Fruit fly (Drosophila melanogaster) whole organism, embryonic: ENCODE results near the gene Dok.

Experiments used
- Ada2b ChIP-seq: fragments of 200-800 bp; sonication (Bioruptor generic); IDR thresholded peaks from 2 replicates; pipeline ENCODE4 v1.3.6; 2022; ENCODE audit warnings: missing biosample characterization, missing genetic modification characterization
- CG10431 ChIP-seq: fragments of 200-800 bp; sonication (Bioruptor generic); optimal IDR thresholded peaks from 3 replicates; lab custom pipeline; 2018; ENCODE audit warnings: missing biosample characterization, mild to moderate bottlenecking, missing genetic modification characterization
- CG10959 ChIP-seq: fragments of 200-800 bp; sonication (Bioruptor generic); IDR thresholded peaks from 2 replicates; pipeline ENCODE4 v1.3.6; 2022; ENCODE audit warnings: missing biosample characterization, missing genetic modification characterization
- CG12391 ChIP-seq: fragments of 200-800 bp; sonication (Bioruptor generic); optimal IDR thresholded peaks from 3 replicates; lab custom pipeline; 2018; ENCODE audit warnings: missing biosample characterization, mild to moderate bottlenecking, missing genetic modification characterization, moderate library complexity
- CG13775 ChIP-seq: fragments of 200-800 bp; sonication (Bioruptor generic); optimal IDR thresholded peaks from 3 replicates; lab custom pipeline; 2017; ENCODE audit warnings: missing biosample characterization, mild to moderate bottlenecking, missing genetic modification characterization
- CG14441 ChIP-seq: fragments of 200-800 bp; sonication (Bioruptor generic); IDR thresholded peaks from 2 replicates; pipeline ENCODE4 v1.3.6; 2022; ENCODE audit warnings: missing biosample characterization, missing genetic modification characterization
- CG15479 ChIP-seq: fragments of 200-800 bp; sonication (Bioruptor generic); optimal IDR thresholded peaks from 3 replicates; lab custom pipeline; 2019; ENCODE audit warnings: missing biosample characterization, mild to moderate bottlenecking, missing genetic modification characterization, moderate library complexity
- CG1792 ChIP-seq: fragments of 200-800 bp; sonication (Bioruptor generic); optimal IDR thresholded peaks from 2 replicates; lab custom pipeline; 2016; ENCODE audit warnings: missing biosample characterization, missing genetic modification characterization
- CG2678 ChIP-seq: fragments of 200-800 bp; sonication (Bioruptor generic); optimal IDR thresholded peaks from 3 replicates; lab custom pipeline; 2019; ENCODE audit warnings: missing biosample characterization, mild to moderate bottlenecking, missing genetic modification characterization, moderate library complexity
- CG31224 ChIP-seq: fragments of 200-800 bp; sonication (Bioruptor generic); IDR thresholded peaks from 2 replicates; pipeline ENCODE4 v1.3.6; 2022; ENCODE audit warnings: missing biosample characterization, missing genetic modification characterization
- CG3163 ChIP-seq: fragments of 200-800 bp; sonication (Bioruptor generic); optimal IDR thresholded peaks from 3 replicates; lab custom pipeline; 2016; ENCODE audit warnings: missing biosample characterization, missing genetic modification characterization
- CG32767 ChIP-seq: fragments of 200-800 bp; sonication (Bioruptor generic); IDR thresholded peaks from 2 replicates; pipeline ENCODE4 v1.3.6; 2022; ENCODE audit warnings: missing biosample characterization, missing genetic modification characterization
- CG3281 ChIP-seq: fragments of 200-800 bp; sonication (Bioruptor generic); optimal IDR thresholded peaks from 3 replicates; lab custom pipeline; 2017; ENCODE audit warnings: missing biosample characterization, mild to moderate bottlenecking, missing genetic modification characterization
- CG5245 ChIP-seq: fragments of 200-800 bp; sonication (Bioruptor generic); optimal IDR thresholded peaks from 3 replicates; lab custom pipeline; 2016; ENCODE audit warnings: missing biosample characterization, missing genetic modification characterization
- CG6175 ChIP-seq: fragments of 200-800 bp; sonication (Bioruptor generic); IDR thresholded peaks from 3 replicates; pipeline ENCODE4 v1.3.6; 2022; ENCODE audit warnings: missing biosample characterization, missing genetic modification characterization
- CG6689 ChIP-seq: fragments of 200-800 bp; sonication (Bioruptor generic); IDR thresholded peaks from 2 replicates; pipeline ENCODE4 v1.3.6; 2022; ENCODE audit warnings: missing biosample characterization, missing genetic modification characterization
- CG6813 ChIP-seq: fragments of 200-800 bp; sonication (Bioruptor generic); optimal IDR thresholded peaks from 2 replicates; lab custom pipeline; 2017; ENCODE audit warnings: missing biosample characterization, missing genetic modification characterization, mild to moderate bottlenecking, moderate library complexity, missing genetic modification reagents
- CG8281 ChIP-seq: fragments of 200-800 bp; sonication (Bioruptor generic); optimal IDR thresholded peaks from 2 replicates; lab custom pipeline; 2018; ENCODE audit warnings: missing biosample characterization, mild to moderate bottlenecking, missing genetic modification characterization, moderate library complexity
- CG8290 ChIP-seq, 3 experiments: fragments of 200-800 bp; sonication (Bioruptor generic); optimal IDR thresholded peaks; 2 replicates each; lab custom pipeline; 2016 to 2019; ENCODE audit warnings: missing biosample characterization in 3 of 3, missing genetic modification characterization in 3 of 3, mild to moderate bottlenecking in 2 of 3, moderate library complexity in 1 of 3
- CG8765 ChIP-seq: fragments of 200-800 bp; sonication (Bioruptor generic); IDR thresholded peaks from 2 replicates; pipeline ENCODE4 v1.3.6; 2022; ENCODE audit warnings: missing biosample characterization, missing genetic modification characterization
- CHES-1-like ChIP-seq: fragments of 200-800 bp; sonication (Bioruptor generic); optimal IDR thresholded peaks from 2 replicates; lab custom pipeline; 2016; ENCODE audit warnings: missing biosample characterization, missing genetic modification characterization
- Dll ChIP-seq: fragments of 200-800 bp; sonication (Bioruptor generic); IDR thresholded peaks from 4 replicates; pipeline ENCODE4 v1.3.6; 2022; ENCODE audit warnings: missing biosample characterization, missing genetic modification characterization; ENCODE audit not compliant: partially characterized antibody
- Hmx ChIP-seq: fragments of 200-800 bp; sonication (Bioruptor generic); optimal IDR thresholded peaks from 2 replicates; lab custom pipeline; 2016; ENCODE audit warnings: missing biosample characterization, missing genetic modification characterization
- Lpt ChIP-seq: fragments of >200 bp; optimal IDR thresholded peaks from 2 replicates; lab custom pipeline; 2018; ENCODE audit warnings: missing biosample characterization, missing genetic modification characterization
- Neu2 ChIP-seq: fragments of 200-800 bp; sonication (Bioruptor generic); optimal IDR thresholded peaks from 3 replicates; lab custom pipeline; 2016; ENCODE audit warnings: missing biosample characterization, missing genetic modification characterization, borderline replicate concordance
- Ptx1 ChIP-seq: fragments of 200-800 bp; sonication (Bioruptor generic); IDR thresholded peaks from 2 replicates; pipeline ENCODE4 v1.3.6; 2022; ENCODE audit warnings: missing biosample characterization, missing genetic modification characterization
- Vsx1 ChIP-seq: fragments of 200-800 bp; sonication (Bioruptor generic); optimal IDR thresholded peaks from 2 replicates; lab custom pipeline; 2017; ENCODE audit warnings: missing biosample characterization, mild to moderate bottlenecking, missing genetic modification characterization, missing genetic modification reagents
- abd-A ChIP-seq: fragments of 200-800 bp; sonication (Bioruptor generic); optimal IDR thresholded peaks from 3 replicates; lab custom pipeline; 2019; ENCODE audit warnings: missing biosample characterization, mild to moderate bottlenecking, missing genetic modification characterization, moderate library complexity
- ase ChIP-seq: fragments of 200-800 bp; sonication (Bioruptor generic); IDR thresholded peaks from 3 replicates; pipeline ENCODE4 v1.3.6; 2022; ENCODE audit warnings: missing biosample characterization, missing genetic modification characterization
- az2 ChIP-seq: fragments of 200-800 bp; sonication (Bioruptor generic); optimal IDR thresholded peaks from 3 replicates; lab custom pipeline; 2016; ENCODE audit warnings: missing biosample characterization, missing genetic modification characterization
- chif ChIP-seq, 2 experiments: fragments of 200-800 bp; sonication (Bioruptor generic); optimal IDR thresholded peaks; 3 replicates each; lab custom pipeline; 2016; ENCODE audit warnings: missing biosample characterization in 2 of 2, missing genetic modification characterization in 2 of 2
- crc ChIP-seq: fragments of 200-800 bp; sonication (Bioruptor generic); optimal IDR thresholded peaks from 2 replicates; lab custom pipeline; 2016; ENCODE audit warnings: missing biosample characterization, missing genetic modification characterization
- dpn ChIP-seq, 2 experiments: fragments of 200-800 bp; sonication (Bioruptor generic); optimal IDR thresholded peaks; 3 replicates each; lab custom pipeline; 2016; ENCODE audit warnings: missing biosample characterization in 2 of 2, missing genetic modification characterization in 2 of 2
- eyg ChIP-seq: fragments of 200-800 bp; sonication (Bioruptor generic); optimal IDR thresholded peaks from 3 replicates; lab custom pipeline; 2016; ENCODE audit warnings: missing biosample characterization, missing genetic modification characterization
- fd102C ChIP-seq: fragments of 200-800 bp; sonication (Bioruptor generic); optimal IDR thresholded peaks from 2 replicates; lab custom pipeline; 2018; ENCODE audit warnings: missing biosample characterization, mild to moderate bottlenecking, missing genetic modification characterization, moderate library complexity
- grn ChIP-seq: fragments of 200-800 bp; sonication (Bioruptor generic); optimal IDR thresholded peaks from 3 replicates; lab custom pipeline; 2017; ENCODE audit warnings: missing biosample characterization, missing genetic modification characterization
- hbn ChIP-seq: fragments of 200-800 bp; sonication (Bioruptor generic); IDR thresholded peaks from 2 replicates; pipeline ENCODE4 v1.3.6; 2022; ENCODE audit warnings: missing biosample characterization, missing genetic modification characterization; ENCODE audit not compliant: partially characterized antibody
- her ChIP-seq: fragments of 200-800 bp; sonication (Bioruptor generic); optimal IDR thresholded peaks from 2 replicates; lab custom pipeline; 2016; ENCODE audit warnings: missing biosample characterization, missing genetic modification characterization
- hth ChIP-seq: fragments of >200 bp; optimal IDR thresholded peaks from 2 replicates; lab custom pipeline; 2017; ENCODE audit warnings: inconsistent platforms
- kay ChIP-seq: fragments of 200-800 bp; sonication (Bioruptor generic); optimal IDR thresholded peaks from 2 replicates; lab custom pipeline; 2016; ENCODE audit warnings: missing biosample characterization, missing genetic modification characterization
- luna ChIP-seq: fragments of 200-800 bp; sonication (Bioruptor generic); optimal IDR thresholded peaks from 2 replicates; lab custom pipeline; 2016; ENCODE audit warnings: missing biosample characterization, missing genetic modification characterization
- mld ChIP-seq: fragments of 200-800 bp; sonication (Bioruptor generic); IDR thresholded peaks from 3 replicates; pipeline ENCODE4 v1.3.6; 2022; ENCODE audit warnings: missing biosample characterization, missing genetic modification characterization; ENCODE audit not compliant: partially characterized antibody
- pzg ChIP-seq: fragments of 200-800 bp; sonication (Bioruptor generic); optimal IDR thresholded peaks from 3 replicates; lab custom pipeline; 2018; ENCODE audit warnings: missing biosample characterization, mild to moderate bottlenecking, missing genetic modification characterization, moderate library complexity
- ro ChIP-seq: fragments of 200-800 bp; sonication (Bioruptor generic); IDR thresholded peaks from 2 replicates; pipeline ENCODE4 v1.3.6; 2022; ENCODE audit warnings: missing biosample characterization, missing genetic modification characterization
- row ChIP-seq: fragments of 200-800 bp; sonication (Bioruptor generic); IDR thresholded peaks from 3 replicates; pipeline ENCODE4 v1.3.6; 2022; ENCODE audit warnings: missing biosample characterization, missing genetic modification characterization
- tll ChIP-seq, 2 experiments: fragments of 200-800 bp in 1 of 2; fragments of >200 bp in 1 of 2; sonication (Bioruptor generic) in 1 of 2; optimal IDR thresholded peaks; 2 replicates each; lab custom pipeline; 2017 to 2019; ENCODE audit warnings: missing biosample characterization in 2 of 2, missing genetic modification characterization in 2 of 2, mild to moderate bottlenecking in 1 of 2, moderate library complexity in 1 of 2
- tx ChIP-seq: fragments of 200-800 bp; sonication (Bioruptor generic); optimal IDR thresholded peaks from 2 replicates; lab custom pipeline; 2016; ENCODE audit warnings: missing biosample characterization, missing genetic modification characterization
- unc-4 ChIP-seq: fragments of 200-800 bp; sonication (Bioruptor generic); IDR thresholded peaks from 2 replicates; pipeline ENCODE4 v1.3.6; 2022; ENCODE audit warnings: missing biosample characterization, missing genetic modification characterization; ENCODE audit not compliant: partially characterized antibody
- vnd ChIP-seq: fragments of 200-800 bp; sonication (Bioruptor generic); IDR thresholded peaks from 3 replicates; pipeline ENCODE4 v1.3.6; 2022; ENCODE audit warnings: missing biosample characterization, missing genetic modification characterization; ENCODE audit not compliant: partially characterized antibody
- vvl ChIP-seq: fragments of 200-800 bp; sonication (Bioruptor generic); IDR thresholded peaks from 2 replicates; pipeline ENCODE4 v1.3.6; 2022; ENCODE audit warnings: missing biosample characterization, missing genetic modification characterization

The Dok gene

DNA sequence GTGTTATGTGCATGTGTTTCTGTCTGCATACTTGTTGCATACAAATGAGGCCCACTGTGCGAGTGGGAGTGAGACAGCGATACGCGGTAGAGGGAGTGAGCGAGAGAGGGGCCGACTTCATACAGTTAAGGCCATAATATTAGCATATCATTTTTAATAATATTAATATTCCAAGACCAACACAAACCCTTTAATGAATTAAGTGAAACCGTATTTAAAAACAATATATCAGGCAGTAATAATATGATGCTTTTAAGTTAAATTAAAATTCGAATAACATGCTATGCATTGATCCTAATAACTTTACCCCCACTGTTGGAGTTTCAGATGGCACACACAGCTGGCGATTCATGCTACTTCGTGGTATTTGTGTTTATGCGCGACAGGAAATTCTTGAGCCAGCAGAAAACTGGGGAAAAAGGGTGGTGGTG lies 817 bp downstream of the Dok start (continued):
- TF ChIP-seq CG14441 (peak; percentile 92), pzg (GFP tag; lab: Kevin White, UChicago) (peak; percentile 11), CG2678 (tag; lab: Kevin White, UChicago) (peak; percentile 98), Hmx (peak; percentile 43), row (GFP tag; lab: Robert Waterston, UW) (peak; percentile 98), vnd (GFP tag; lab: Robert Waterston, UW) (no peak), chif (GFP tag; optimal IDR thresholded peaks at IDR 0.05; lab: Kevin White, UChicago) (peak; percentile 78 to 92), tx (GFP tag; lab: Kevin White, UChicago) (peak; percentile 80), CG1792 (GFP tag; lab: Kevin White, UChicago) (peak; percentile 68), luna (GFP tag; lab: Kevin White, UChicago) (peak; percentile 17), Neu2 (GFP tag; lab: Kevin White, UChicago) (no peak), mld (GFP tag; lab: Robert Waterston, UW) (no peak), CG6689 (peak; percentile 96), eyg (GFP tag; lab: Kevin White, UChicago) (peak; percentile 64), ase (peak; percentile 95), CG10959 (peak; percentile 94), abd-A (tag; lab: Kevin White, UChicago) (peak; percentile 77), CG31224 (GFP tag; lab: Robert Waterston, UW) (peak; percentile 81), vvl (peak; percentile 99), unc-4 (GFP tag; lab: Robert Waterston, UW) (no peak), Ptx1 (GFP tag; lab: Robert Waterston, UW) (peak; percentile 96), CG12391 (peak; percentile 98), Ada2b (GFP tag; lab: Robert Waterston, UW) (peak; percentile 94), CG8765 (GFP tag; lab: Robert Waterston, UW) (peak; percentile 94), Dll (no peak), Vsx1 (GFP tag; lab: Kevin White, UChicago) (peak; percentile 92), az2 (GFP tag; lab: Kevin White, UChicago) (peak; percentile 96), CHES-1-like (peak; percentile 38), dpn (GFP tag; optimal IDR thresholded peaks at IDR 0.05; lab: Kevin White, UChicago) (peak; percentile 84 to 95), CG32767 (GFP tag; lab: Robert Waterston, UW) (peak; percentile 94), CG10431 (GFP tag; lab: Kevin White, UChicago) (peak; percentile 94), CG3281 (peak; percentile 93), CG13775 (peak; percentile 92), fd102C (peak; percentile 83), CG3163 (GFP tag; lab: Kevin White, UChicago) (no peak), CG8281 (tag; lab: Kevin White, UChicago) (peak; percentile 87), CG15479 (GFP tag; lab: Kevin White, UChicago) (peak; percentile 60), crc (peak; percentile 65), Lpt (no peak), CG6813 (peak; percentile 97), CG5245 (peak; percentile 93), CG8290 (GFP tag; optimal IDR thresholded peaks at IDR 0.05; lab: Kevin White, UChicago) (peak; percentile 94), CG8290 (tag; optimal IDR thresholded peaks at IDR 0.05; lab: Kevin White, UChicago) (peak; percentile 81 to 87), grn (GFP tag; lab: Kevin White, UChicago) (peak; percentile 76), ro (GFP tag; lab: Robert Waterston, UW) (peak; percentile 91), hbn (GFP tag; lab: Robert Waterston, UW) (no peak), tll (GFP tag; optimal IDR thresholded peaks at IDR 0.05; lab: Kevin White, UChicago) (peak in 1 of 2 experiments; percentile 70), CG6175 (peak; percentile 81), kay (GFP tag; lab: Kevin White, UChicago) (peak; percentile 88), hth (lab: Kevin White, UChicago) (no peak), her (GFP tag; lab: Kevin White, UChicago) (no peak)
